Fruit fly (Drosophila melanogaster) whole organism, embryonic: Measurements from ENCODE around the gene CG11920.

Experiments
- Abd-B ChIP-seq: fragments of 200-800 bp; sonication (Bioruptor generic); optimal IDR thresholded peaks from 2 replicates; lab custom pipeline; 2018; ENCODE audit warnings: missing biosample characterization, mild to moderate bottlenecking, missing genetic modification characterization, moderate library complexity
- BEAF-32 ChIP-seq: fragments of 200-800 bp; sonication (Bioruptor generic); optimal IDR thresholded peaks from 3 replicates; lab custom pipeline; 2017; ENCODE audit warnings: missing biosample characterization, missing genetic modification characterization, mild to moderate bottlenecking, moderate library complexity, missing genetic modification reagents
- BtbVII ChIP-seq: fragments of 200-800 bp; sonication (Bioruptor generic); optimal IDR thresholded peaks from 3 replicates; lab custom pipeline; 2017; ENCODE audit warnings: missing biosample characterization, mild to moderate bottlenecking, missing genetic modification characterization
- CG12659 ChIP-seq: fragments of 200-800 bp; sonication (Bioruptor generic); optimal IDR thresholded peaks from 3 replicates; lab custom pipeline; 2017; ENCODE audit warnings: mild to moderate bottlenecking, missing biosample characterization, missing genetic modification reagents, missing genetic modification characterization
- CG13624 ChIP-seq: fragments of 200-800 bp; sonication (Bioruptor generic); optimal IDR thresholded peaks from 2 replicates; lab custom pipeline; 2016; ENCODE audit warnings: missing biosample characterization, missing genetic modification characterization
- CG14710 ChIP-seq: fragments of 200-800 bp; sonication (Bioruptor generic); optimal IDR thresholded peaks from 3 replicates; lab custom pipeline; 2019; ENCODE audit warnings: missing biosample characterization, mild to moderate bottlenecking, missing genetic modification characterization, moderate library complexity
- CG15011 ChIP-seq: fragments of 200-800 bp; sonication (Bioruptor generic); optimal IDR thresholded peaks from 3 replicates; lab custom pipeline; 2018; ENCODE audit warnings: missing biosample characterization, mild to moderate bottlenecking, missing genetic modification characterization
- CG15696 ChIP-seq: fragments of 200-800 bp; sonication (Bioruptor generic); optimal IDR thresholded peaks from 2 replicates; lab custom pipeline; 2019; ENCODE audit warnings: missing biosample characterization, mild to moderate bottlenecking, missing genetic modification characterization, moderate library complexity
- CG17328 ChIP-seq: fragments of 200-800 bp; sonication (Bioruptor generic); IDR thresholded peaks from 2 replicates; pipeline ENCODE4 v1.3.6; 2022; ENCODE audit warnings: missing biosample characterization, missing genetic modification characterization
- CG17359 ChIP-seq: fragments of 200-800 bp; sonication (Bioruptor generic); optimal IDR thresholded peaks from 3 replicates; lab custom pipeline; 2018; ENCODE audit warnings: missing biosample characterization, mild to moderate bottlenecking, missing genetic modification characterization, moderate library complexity
- CG17612 ChIP-seq: fragments of 200-800 bp; sonication (Bioruptor generic); IDR thresholded peaks from 2 replicates; pipeline ENCODE4 v1.3.6; 2022; ENCODE audit warnings: missing biosample characterization, missing genetic modification characterization
- CG18764 ChIP-seq: fragments of 200-800 bp; sonication (Bioruptor generic); optimal IDR thresholded peaks from 3 replicates; lab custom pipeline; 2016; ENCODE audit warnings: missing biosample characterization, missing genetic modification characterization
- CG2116 ChIP-seq: fragments of 200-800 bp; sonication (Bioruptor generic); optimal IDR thresholded peaks from 3 replicates; lab custom pipeline; 2018; ENCODE audit warnings: missing biosample characterization, mild to moderate bottlenecking, missing genetic modification characterization
- CG30020 ChIP-seq: fragments of 200-800 bp; optimal IDR thresholded peaks from 2 replicates; lab custom pipeline; 2019; ENCODE audit warnings: missing biosample characterization, mild to moderate bottlenecking, missing genetic modification characterization, moderate library complexity
- CG33213 ChIP-seq: fragments of 200-800 bp; sonication (Bioruptor generic); optimal IDR thresholded peaks from 3 replicates; lab custom pipeline; 2016; ENCODE audit warnings: missing biosample characterization, missing genetic modification characterization
- CG3838 ChIP-seq: fragments of 200-800 bp; sonication (Bioruptor generic); optimal IDR thresholded peaks from 3 replicates; lab custom pipeline; 2016; ENCODE audit warnings: missing biosample characterization, missing genetic modification characterization
- CG4424 ChIP-seq: fragments of 200-800 bp; sonication (Bioruptor generic); optimal IDR thresholded peaks from 3 replicates; lab custom pipeline; 2016; ENCODE audit warnings: missing biosample characterization, missing genetic modification characterization
- CG6791 ChIP-seq: fragments of 200-800 bp; sonication (Bioruptor generic); IDR thresholded peaks from 3 replicates; pipeline ENCODE4 v1.3.6; 2022; ENCODE audit warnings: missing biosample characterization, missing genetic modification characterization; ENCODE audit not compliant: partially characterized antibody
- CG7271 ChIP-seq: fragments of 200-800 bp; sonication (Bioruptor generic); optimal IDR thresholded peaks from 2 replicates; lab custom pipeline; 2018; ENCODE audit warnings: missing biosample characterization, mild to moderate bottlenecking, missing genetic modification characterization, moderate library complexity
- CG8290 ChIP-seq, 3 experiments: fragments of 200-800 bp; sonication (Bioruptor generic); optimal IDR thresholded peaks; 2 replicates each; lab custom pipeline; 2016 to 2019; ENCODE audit warnings: missing biosample characterization in 3 of 3, missing genetic modification characterization in 3 of 3, mild to moderate bottlenecking in 2 of 3, moderate library complexity in 1 of 3
- CG8478 ChIP-seq: fragments of >200 bp; optimal IDR thresholded peaks from 2 replicates; lab custom pipeline; 2018
- CG9932 ChIP-seq: fragments of 200-800 bp; sonication (Bioruptor generic); IDR thresholded peaks from 2 replicates; pipeline ENCODE4 v1.3.6; 2022; ENCODE audit warnings: missing biosample characterization, missing genetic modification characterization
- CHES-1-like ChIP-seq: fragments of 200-800 bp; sonication (Bioruptor generic); optimal IDR thresholded peaks from 2 replicates; lab custom pipeline; 2016; ENCODE audit warnings: missing biosample characterization, missing genetic modification characterization
- Chrac-16 ChIP-seq: fragments of 200-800 bp; sonication (Bioruptor generic); optimal IDR thresholded peaks from 3 replicates; lab custom pipeline; 2016; ENCODE audit warnings: missing biosample characterization, missing genetic modification characterization
- Deaf1 ChIP-seq: fragments of 200-800 bp; optimal IDR thresholded peaks from 3 replicates; lab custom pipeline; 2019; ENCODE audit warnings: missing biosample characterization, mild to moderate bottlenecking, missing genetic modification characterization, moderate library complexity
- Dll ChIP-seq: fragments of 200-800 bp; sonication (Bioruptor generic); IDR thresholded peaks from 4 replicates; pipeline ENCODE4 v1.3.6; 2022; ENCODE audit warnings: missing biosample characterization, missing genetic modification characterization; ENCODE audit not compliant: partially characterized antibody
- E2f2 ChIP-seq: fragments of 200-800 bp; sonication (Bioruptor generic); IDR thresholded peaks from 2 replicates; pipeline ENCODE4 v1.3.6; 2022; ENCODE audit warnings: missing biosample characterization, missing genetic modification characterization
- HLH4C ChIP-seq: fragments of 200-800 bp; sonication (Bioruptor generic); IDR thresholded peaks from 3 replicates; pipeline ENCODE4 v1.3.6; 2022; ENCODE audit warnings: missing biosample characterization, missing genetic modification characterization; ENCODE audit not compliant: partially characterized antibody
- Tbp ChIP-seq: fragments of >200 bp; optimal IDR thresholded peaks from 2 replicates; lab custom pipeline; 2018; ENCODE audit warnings: missing biosample characterization, missing genetic modification characterization
- Usf ChIP-seq: fragments of 200-800 bp; sonication (Bioruptor generic); optimal IDR thresholded peaks from 2 replicates; lab custom pipeline; 2017; ENCODE audit warnings: missing genotype, missing biosample characterization, missing genetic modification characterization
- YL-1 ChIP-seq: fragments of 200-800 bp; sonication (Bioruptor generic); optimal IDR thresholded peaks from 3 replicates; lab custom pipeline; 2017; ENCODE audit warnings: missing biosample characterization, mild to moderate bottlenecking, missing genetic modification characterization
- da ChIP-seq: fragments of 200-800 bp; sonication (Bioruptor generic); optimal IDR thresholded peaks from 2 replicates; lab custom pipeline; 2016; ENCODE audit warnings: missing biosample characterization, missing genetic modification characterization
- esg ChIP-seq: fragments of 200-800 bp; sonication (Bioruptor generic); conservative IDR thresholded peaks from 2 replicates; pipeline ENCODE4 v1.3.6; 2022; ENCODE audit warnings: missing biosample characterization, missing genetic modification characterization
- fd64A ChIP-seq: fragments of 200-800 bp; sonication (Bioruptor generic); optimal IDR thresholded peaks from 3 replicates; lab custom pipeline; 2018; ENCODE audit warnings: missing biosample characterization, mild to moderate bottlenecking, missing genetic modification characterization
- gfzf ChIP-seq: fragments of 200-800 bp; sonication (Bioruptor generic); optimal IDR thresholded peaks from 2 replicates; lab custom pipeline; 2016; ENCODE audit warnings: missing biosample characterization, mild to moderate bottlenecking, missing genetic modification characterization, moderate library complexity
- gsb ChIP-seq: fragments of 200-800 bp; sonication (Bioruptor generic); IDR thresholded peaks from 2 replicates; pipeline ENCODE4 v1.3.6; 2022; ENCODE audit warnings: missing biosample characterization, missing genetic modification characterization
- lov ChIP-seq, 2 experiments: fragments of 200-800 bp in 1 of 2; fragments of >200 bp in 1 of 2; sonication (Bioruptor generic) in 1 of 2; IDR thresholded peaks in 1 of 2; optimal IDR thresholded peaks in 1 of 2; 2 replicates in 1 of 2; 3 replicates in 1 of 2; pipeline versions ENCODE4 v1.3.6 to Lab custom; 2017 to 2022; ENCODE audit warnings: missing biosample characterization in 1 of 2, missing genetic modification characterization in 1 of 2
- p53 ChIP-seq: fragments of 200-800 bp; sonication (Bioruptor generic); optimal IDR thresholded peaks from 2 replicates; lab custom pipeline; 2016; ENCODE audit warnings: missing biosample characterization, missing genetic modification characterization
- peb ChIP-seq: fragments of 200-800 bp; sonication (Bioruptor generic); IDR thresholded peaks from 2 replicates; pipeline ENCODE4 v1.3.6; 2022; ENCODE audit warnings: missing biosample characterization, missing genetic modification characterization
- pho ChIP-seq: fragments of 200-800 bp; sonication (Bioruptor generic); optimal IDR thresholded peaks from 2 replicates; lab custom pipeline; 2016; ENCODE audit warnings: missing biosample characterization, missing genetic modification characterization
- pita ChIP-seq: fragments of 200-800 bp; sonication (Bioruptor generic); optimal IDR thresholded peaks from 2 replicates; lab custom pipeline; 2017; ENCODE audit warnings: missing biosample characterization, mild to moderate bottlenecking, missing genetic modification characterization
- prd ChIP-seq, 3 experiments: fragments of >200 bp in 2 of 3; fragments of 200-800 bp in 1 of 3; sonication (Bioruptor generic) in 1 of 3; optimal IDR thresholded peaks in 2 of 3; IDR thresholded peaks in 1 of 3; 2 replicates in 2 of 3; 3 replicates in 1 of 3; pipeline versions ENCODE4 v1.3.6 to Lab custom; 2017 to 2022; ENCODE audit warnings: missing biosample characterization in 1 of 3, missing genetic modification characterization in 1 of 3
- rib ChIP-seq: fragments of 200-800 bp; sonication (Bioruptor generic); IDR thresholded peaks from 2 replicates; pipeline ENCODE4 v1.3.6; 2022; ENCODE audit warnings: missing biosample characterization, missing genetic modification characterization
- sens ChIP-seq: fragments of 200-800 bp; sonication (Bioruptor generic); peaks from one replicate; lab custom pipeline; 2016; ENCODE audit warnings: missing biosample characterization, missing genetic modification characterization
- sqz ChIP-seq: fragments of 200-800 bp; sonication (Bioruptor generic); optimal IDR thresholded peaks from 3 replicates; lab custom pipeline; 2018; ENCODE audit warnings: missing biosample characterization, mild to moderate bottlenecking, missing genetic modification characterization
- stwl ChIP-seq: fragments of 200-800 bp; sonication (Bioruptor generic); optimal IDR thresholded peaks from 3 replicates; lab custom pipeline; 2018; ENCODE audit warnings: missing biosample characterization, mild to moderate bottlenecking, missing genetic modification characterization, moderate library complexity
- tna ChIP-seq: fragments of 200-800 bp; sonication (Bioruptor generic); IDR thresholded peaks from 2 replicates; pipeline ENCODE4 v1.3.6; 2022; ENCODE audit warnings: missing biosample characterization, missing genetic modification characterization; ENCODE audit not compliant: partially characterized antibody
- vnd ChIP-seq: fragments of 200-800 bp; sonication (Bioruptor generic); IDR thresholded peaks from 3 replicates; pipeline ENCODE4 v1.3.6; 2022; ENCODE audit warnings: missing biosample characterization, missing genetic modification characterization; ENCODE audit not compliant: partially characterized antibody
- zf30C ChIP-seq: fragments of 200-800 bp; sonication (Bioruptor generic); optimal IDR thresholded peaks from 3 replicates; lab custom pipeline; 2018; ENCODE audit warnings: missing biosample characterization, mild to moderate bottlenecking, missing genetic modification characterization

Gene CG11920

dm6 chr3R:25039028-25039476 is 35.6 kb upstream of the CG11920 start, which contains the start of the genes Ythdf and bai (continued):
- TF ChIP-seq prd (optimal IDR thresholded peaks at IDR 0.05; lab: Kevin White, UChicago) = no peak
- TF ChIP-seq prd (GFP tag; IDR thresholded peaks at IDR 0.05; lab: Robert Waterston, UW) = no peak
- TF ChIP-seq CG33213 (GFP tag; lab: Kevin White, UChicago) = peak; percentile 23
- TF ChIP-seq HLH4C (GFP tag; lab: Robert Waterston, UW) = peak; percentile 80
- no peak for TF ChIP-seq rib (GFP tag; lab: Robert Waterston, UW)
- TF ChIP-seq CG15011 (GFP tag; lab: Kevin White, UChicago) = no peak
- peak; percentile 60 for TF ChIP-seq CG30020 (tag; lab: Kevin White, UChicago)
- no peak for TF ChIP-seq CG15696 (tag; lab: Kevin White, UChicago)
- peak; percentile 82 for TF ChIP-seq CG6791
- TF ChIP-seq CG8290 (GFP tag; optimal IDR thresholded peaks at IDR 0.05; lab: Kevin White, UChicago) = peak; percentile 43
- peak in 1 of 2 experiments; percentile 5 for TF ChIP-seq CG8290 (tag; optimal IDR thresholded peaks at IDR 0.05; lab: Kevin White, UChicago)
- TF ChIP-seq CG12659 (GFP tag; lab: Kevin White, UChicago) = peak; percentile 75
- TF ChIP-seq Tbp = no peak
- TF ChIP-seq YL-1 (GFP tag; lab: Kevin White, UChicago) = peak; percentile 88
- TF ChIP-seq Dll = peak; percentile 91
- no peak for TF ChIP-seq esg (GFP tag; lab: Robert Waterston, UW)
- no peak for TF ChIP-seq CG17359 (tag; lab: Kevin White, UChicago)
- no peak for TF ChIP-seq CG7271 (tag; lab: Kevin White, UChicago)
- peak; percentile 95 for TF ChIP-seq BEAF-32 (GFP tag; lab: Kevin White, UChicago)
- TF ChIP-seq pho = peak; percentile 38
- no peak for TF ChIP-seq Usf (GFP tag; lab: Kevin White, UChicago)
- TF ChIP-seq CG17328 (GFP tag; lab: Robert Waterston, UW) = no peak
- no peak for TF ChIP-seq gsb (GFP tag; lab: Robert Waterston, UW)
- TF ChIP-seq CG17612 (GFP tag; lab: Robert Waterston, UW) = no peak
- TF ChIP-seq Chrac-16 (GFP tag; lab: Kevin White, UChicago) = peak; percentile 25
- TF ChIP-seq p53 (GFP tag; lab: Kevin White, UChicago) = no peak
- TF ChIP-seq CG14710 (tag; lab: Kevin White, UChicago) = peak; percentile 81
- TF ChIP-seq sqz (GFP tag; lab: Kevin White, UChicago) = no peak
- peak; percentile 39 for TF ChIP-seq CG4424 (GFP tag; lab: Kevin White, UChicago)
- peak; percentile 72 for TF ChIP-seq tna (GFP tag; lab: Robert Waterston, UW)
- no peak for TF ChIP-seq Abd-B (GFP tag; lab: Kevin White, UChicago)
- TF ChIP-seq lov (optimal IDR thresholded peaks at IDR 0.05; lab: Kevin White, UChicago) = no peak
- TF ChIP-seq lov (GFP tag; IDR thresholded peaks at IDR 0.05; lab: Robert Waterston, UW) = no peak
- TF ChIP-seq fd64A = no peak
- peak; percentile 51 for TF ChIP-seq gfzf (GFP tag; lab: Kevin White, UChicago)
- peak; percentile 61 for TF ChIP-seq CHES-1-like (GFP tag; lab: Kevin White, UChicago)
- no peak for TF ChIP-seq da (GFP tag; lab: Kevin White, UChicago)
- TF ChIP-seq pita = no peak
- peak; percentile 83 for TF ChIP-seq vnd (GFP tag; lab: Robert Waterston, UW)
- no peak for TF ChIP-seq Deaf1
- peak; percentile 65 for TF ChIP-seq E2f2
- no peak for TF ChIP-seq CG3838
- TF ChIP-seq peb (GFP tag; lab: Robert Waterston, UW) = no peak
- TF ChIP-seq sens (GFP tag; lab: Kevin White, UChicago) = peak; percentile 79
- TF ChIP-seq stwl (tag; lab: Kevin White, UChicago) = peak; percentile 54
- TF ChIP-seq CG18764 = no peak
- no peak for TF ChIP-seq CG9932 (GFP tag; lab: Robert Waterston, UW)
- TF ChIP-seq zf30C = no peak
- TF ChIP-seq CG13624 (GFP tag; lab: Kevin White, UChicago) = peak; percentile 65
- no peak for TF ChIP-seq BtbVII (GFP tag; lab: Kevin White, UChicago)
- peak; percentile 85 for TF ChIP-seq CG2116 (GFP tag; lab: Kevin White, UChicago)
- peak; percentile 40 for TF ChIP-seq CG8478
